Fruit fly (Drosophila melanogaster): ENCODE measurements around the gene SdhAL.

DNA sequence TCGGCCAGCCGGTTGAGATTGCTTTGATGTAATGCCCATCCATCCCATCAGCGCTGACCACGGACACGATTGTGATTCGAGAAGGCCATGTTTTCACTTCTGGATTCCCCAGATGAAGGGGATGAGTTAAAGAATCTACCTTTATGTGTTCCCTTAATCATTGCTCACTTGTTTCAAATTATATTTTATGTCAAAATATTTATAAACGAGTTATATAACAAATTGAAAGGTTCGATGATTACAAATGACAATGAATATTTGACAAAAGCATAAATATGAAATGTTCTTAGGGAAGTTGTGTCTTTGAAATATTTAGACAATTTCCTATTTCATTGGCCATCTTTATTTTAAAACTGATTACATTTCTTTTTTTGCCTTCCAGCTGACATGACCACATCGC, 7.1 kb upstream of the SdhAL start:
- no peak for TF ChIP-seq pan (optimal IDR thresholded peaks at IDR 0.05)
- no peak for TF ChIP-seq CG8478 (optimal IDR thresholded peaks at IDR 0.05)
- no peak for TF ChIP-seq EcR (GFP tag; optimal IDR thresholded peaks at IDR 0.05)
- TF ChIP-seq psq (optimal IDR thresholded peaks at IDR 0.05) = no peak
- TF ChIP-seq usp (GFP tag; optimal IDR thresholded peaks at IDR 0.05) = no peak
- TF ChIP-seq Dll (optimal IDR thresholded peaks at IDR 0.05) = no peak
